Worm (Caenorhabditis elegans) whole organism, L3 larva: ENCODE measurements around the gene Y54G2A.41.

Experiments
- ceh-28 ChIP-seq: fragments of 150-350 bp; optimal IDR thresholded peaks from 2 replicates; lab custom pipeline; 2014; ENCODE audit warnings: missing biosample characterization, missing genetic modification reagents, missing genetic modification characterization
- ceh-82 ChIP-seq: fragments of 150-350 bp; optimal IDR thresholded peaks from 2 replicates; lab custom pipeline; 2014; ENCODE audit warnings: missing biosample characterization, missing genetic modification characterization
- ceh-9 ChIP-seq: sonication (generic microtip); optimal IDR thresholded peaks from 2 replicates; lab custom pipeline; 2018; ENCODE audit warnings: missing biosample characterization, missing genetic modification characterization
- elt-2 ChIP-seq: sonication (generic microtip); optimal IDR thresholded peaks from 2 replicates; lab custom pipeline; 2016; ENCODE audit warnings: missing genetic modification reagents, mild to moderate bottlenecking, missing genetic modification characterization, missing compliant biosample characterization
- fos-1 ChIP-seq: fragments of 150-350 bp; optimal IDR thresholded peaks from 2 replicates; lab custom pipeline; 2014; ENCODE audit warnings: missing biosample characterization, missing genetic modification characterization
- mdl-1 ChIP-seq: fragments of 150-350 bp; optimal IDR thresholded peaks from 2 replicates; lab custom pipeline; 2014; ENCODE audit warnings: missing biosample characterization, missing genetic modification characterization
- nhr-237 ChIP-seq: fragments of 150-350 bp; optimal IDR thresholded peaks from 2 replicates; lab custom pipeline; 2014; ENCODE audit warnings: missing biosample characterization, missing genetic modification characterization
- nhr-77 ChIP-seq: fragments of 150-350 bp; optimal IDR thresholded peaks from 2 replicates; lab custom pipeline; 2014; ENCODE audit warnings: missing biosample characterization, missing genetic modification characterization
- sea-2 ChIP-seq: fragments of 150-350 bp; sonication (generic microtip); optimal IDR thresholded peaks from 4 replicates; lab custom pipeline; 2014; ENCODE audit warnings: missing biosample characterization, missing genetic modification reagents, missing genetic modification characterization
- ztf-11 ChIP-seq: fragments of 150-350 bp; optimal IDR thresholded peaks from 2 replicates; lab custom pipeline; 2014; ENCODE audit warnings: missing biosample characterization, missing genetic modification characterization

ce11 chrIV:2774500-2774899 lies 22.8 kb downstream of the Y54G2A.41 start:
- no peak for TF ChIP-seq fos-1 (tag; lab: Kevin White, UChicago)
- TF ChIP-seq mdl-1 (tag; lab: Kevin White, UChicago) = peak; percentile 24
- no peak for TF ChIP-seq sea-2 (GFP tag; lab: Kevin White, UChicago)
- no peak for TF ChIP-seq nhr-77 (tag; lab: Kevin White, UChicago)
- peak; percentile 31 for TF ChIP-seq ceh-28
- no peak for TF ChIP-seq nhr-237
- TF ChIP-seq ceh-82 = no peak
- peak; percentile 34 for TF ChIP-seq elt-2 (tag; lab: Kevin White, UChicago)
- no peak for TF ChIP-seq ceh-9 (tag; lab: Kevin White, UChicago)
- no peak for TF ChIP-seq ztf-11 (tag; lab: Kevin White, UChicago)
